Worm (Caenorhabditis elegans) whole organism, young adult: ENCODE measurements around the gene F53H4.6.

Source experiments
- B0019.2 ChIP-seq: fragments of 200-800 bp; sonication (Bioruptor generic); conservative IDR thresholded peaks from 2 replicates; pipeline ENCODE4 v1.3.6; 2022; ENCODE audit warnings: missing genetic modification reagents, missing genetic modification characterization, missing compliant biosample characterization
- D2030.7 ChIP-seq: fragments of 200-800 bp; sonication (Bioruptor generic); IDR thresholded peaks from 2 replicates; pipeline ENCODE4 v1.3.6; 2022; ENCODE audit warnings: missing genetic modification reagents, missing genetic modification characterization, missing compliant biosample characterization
- F10E7.11 ChIP-seq: sonication (generic microtip); optimal IDR thresholded peaks from 2 replicates; lab custom pipeline; 2017; ENCODE audit warnings: mild to moderate bottlenecking, missing genetic modification characterization, moderate library complexity, missing compliant biosample characterization
- F33H1.4 ChIP-seq: fragments of 200-800 bp; sonication (Bioruptor generic); IDR thresholded peaks from 2 replicates; pipeline ENCODE4 v1.3.6; 2022; ENCODE audit warnings: missing genetic modification reagents, missing genetic modification characterization, missing compliant biosample characterization
- F39B2.1 ChIP-seq: fragments of 200-800 bp; sonication (Bioruptor generic); IDR thresholded peaks from 2 replicates; pipeline ENCODE4 v1.3.6; 2022; ENCODE audit warnings: missing genetic modification reagents, missing genetic modification characterization, missing compliant biosample characterization
- F52B5.7 ChIP-seq: sonication (generic microtip); optimal IDR thresholded peaks from 2 replicates; lab custom pipeline; 2016; ENCODE audit warnings: mild to moderate bottlenecking, missing genetic modification characterization, missing compliant biosample characterization
- Y67H2A.10 ChIP-seq: fragments of 200-800 bp; sonication (Bioruptor generic); conservative IDR thresholded peaks from 2 replicates; pipeline ENCODE4 v1.3.6; 2022; ENCODE audit warnings: missing genetic modification reagents, missing genetic modification characterization, missing compliant biosample characterization
- Y79H2A.3 ChIP-seq: fragments of 200-800 bp; sonication (Bioruptor generic); conservative IDR thresholded peaks from 2 replicates; pipeline ENCODE4 v1.3.6; 2022; ENCODE audit warnings: missing genetic modification reagents, missing genetic modification characterization, missing compliant biosample characterization
- Y95B8A.8 ChIP-seq: fragments of 200-800 bp; sonication (Bioruptor generic); IDR thresholded peaks from 2 replicates; pipeline ENCODE4 v1.3.6; 2022; ENCODE audit warnings: missing genetic modification reagents, missing genetic modification characterization, missing compliant biosample characterization
- akir-1 ChIP-seq: fragments of 200-800 bp; sonication (Bioruptor generic); optimal IDR thresholded peaks from 2 replicates; lab custom pipeline; 2018; ENCODE audit warnings: mild to moderate bottlenecking, missing genetic modification characterization, moderate library complexity, missing compliant biosample characterization
- ama-1 ChIP-seq, 3 experiments: fragments of 150-350 bp in 1 of 3; sonication (generic microtip) in 2 of 3; optimal IDR thresholded peaks; 2 replicates each; lab custom pipeline; 2014 to 2018; ENCODE audit warnings: missing biosample characterization in 2 of 3, missing genetic modification characterization in 2 of 3, missing genetic modification reagents in 2 of 3
- attf-3 ChIP-seq: fragments of 200-800 bp; sonication (Bioruptor generic); conservative IDR thresholded peaks from 2 replicates; pipeline ENCODE4 v1.3.6; 2022; ENCODE audit warnings: missing genetic modification reagents, missing genetic modification characterization, missing compliant biosample characterization
- ceh-27 ChIP-seq: fragments of 200-800 bp; sonication (Bioruptor generic); optimal IDR thresholded peaks from 2 replicates; lab custom pipeline; 2018; ENCODE audit warnings: mild to moderate bottlenecking, missing genetic modification characterization, moderate library complexity, missing compliant biosample characterization
- ceh-58 ChIP-seq: fragments of 200-800 bp; sonication (Bioruptor generic); IDR thresholded peaks from 2 replicates; pipeline ENCODE4 v1.3.6; 2022; ENCODE audit warnings: missing genetic modification characterization, missing compliant biosample characterization
- ceh-79 ChIP-seq: sonication (generic microtip); optimal IDR thresholded peaks from 2 replicates; lab custom pipeline; 2017; ENCODE audit warnings: mild to moderate bottlenecking, missing genetic modification characterization, missing compliant biosample characterization
- dpl-1 ChIP-seq: fragments of 150-350 bp; optimal IDR thresholded peaks from 2 replicates; lab custom pipeline; 2014; ENCODE audit warnings: missing biosample characterization, missing genetic modification reagents, missing genetic modification characterization
- fkh-3 ChIP-seq: sonication (generic microtip); optimal IDR thresholded peaks from 2 replicates; lab custom pipeline; 2016; ENCODE audit warnings: mild to moderate bottlenecking, missing genetic modification characterization, missing compliant biosample characterization
- hmg-1.2 ChIP-seq: fragments of 200-800 bp; sonication (Bioruptor generic); IDR thresholded peaks from 2 replicates; pipeline ENCODE4 v1.3.6; 2022; ENCODE audit warnings: missing genetic modification reagents, missing genetic modification characterization, missing compliant biosample characterization
- hmg-20 ChIP-seq: fragments of 200-800 bp; sonication (Bioruptor generic); IDR thresholded peaks from 2 replicates; pipeline ENCODE4 v1.3.6; 2022; ENCODE audit warnings: missing genetic modification reagents, missing genetic modification characterization, missing compliant biosample characterization
- hsf-1 ChIP-seq: fragments of 200-800 bp; sonication (Bioruptor generic); IDR thresholded peaks from 2 replicates; pipeline ENCODE4 v1.3.6; 2022; ENCODE audit warnings: missing genetic modification reagents, missing genetic modification characterization, missing compliant biosample characterization
- lin-35 ChIP-seq, 3 experiments: fragments of 150-350 bp in 2 of 3; sonication (generic microtip) in 1 of 3; optimal IDR thresholded peaks; 2 replicates each; lab custom pipeline; 2014 to 2018; ENCODE audit warnings: missing biosample characterization in 3 of 3, missing genetic modification characterization in 3 of 3, missing genetic modification reagents in 3 of 3
- lin-40 ChIP-seq: sonication (generic microtip); optimal IDR thresholded peaks from 2 replicates; lab custom pipeline; 2016; ENCODE audit warnings: missing genetic modification characterization, mild to moderate bottlenecking, missing compliant biosample characterization, missing genotype, missing genetic modification reagents
- lir-1 ChIP-seq: fragments of 200-800 bp; sonication (Bioruptor generic); conservative IDR thresholded peaks from 2 replicates; pipeline ENCODE4 v1.3.6; 2022; ENCODE audit warnings: missing genetic modification reagents, missing genetic modification characterization, missing compliant biosample characterization
- lsl-1 ChIP-seq: fragments of 200-800 bp; sonication (Bioruptor generic); optimal IDR thresholded peaks from 2 replicates; lab custom pipeline; 2018; ENCODE audit warnings: mild to moderate bottlenecking, missing genetic modification characterization, moderate library complexity, missing compliant biosample characterization
- madf-10 ChIP-seq: sonication (generic microtip); optimal IDR thresholded peaks from 2 replicates; lab custom pipeline; 2016; ENCODE audit warnings: mild to moderate bottlenecking, missing genetic modification characterization, missing compliant biosample characterization
- madf-8 ChIP-seq: fragments of 200-800 bp; sonication (Bioruptor generic); conservative IDR thresholded peaks from 2 replicates; pipeline ENCODE4 v1.3.6; 2022; ENCODE audit warnings: missing genetic modification reagents, missing genetic modification characterization, missing compliant biosample characterization
- mxl-1 ChIP-seq: sonication (generic microtip); optimal IDR thresholded peaks from 2 replicates; lab custom pipeline; 2016; ENCODE audit warnings: missing genetic modification characterization, missing compliant biosample characterization
- nfya-1 ChIP-seq: sonication (generic microtip); optimal IDR thresholded peaks from 2 replicates; lab custom pipeline; 2017; ENCODE audit warnings: antibody characterized with exemption, missing compliant biosample characterization, missing genetic modification characterization, borderline replicate concordance; ENCODE audit not compliant: insufficient read depth
- nhr-80 ChIP-seq: sonication (generic microtip); optimal IDR thresholded peaks from 2 replicates; lab custom pipeline; 2016; ENCODE audit warnings: missing genetic modification characterization, missing compliant biosample characterization
- pbrm-1 ChIP-seq: fragments of 200-800 bp; sonication (Bioruptor generic); IDR thresholded peaks from 2 replicates; pipeline ENCODE4 v1.3.6; 2022; ENCODE audit warnings: missing genetic modification reagents, missing genetic modification characterization, missing compliant biosample characterization
- snpc-1.3 ChIP-seq: sonication (generic microtip); optimal IDR thresholded peaks from 2 replicates; lab custom pipeline; 2017; ENCODE audit warnings: missing genetic modification characterization, mild to moderate bottlenecking, missing compliant biosample characterization, antibody characterized with exemption, moderate library complexity, missing genotype, missing genetic modification reagents; ENCODE audit not compliant: insufficient read depth
- sptf-2 ChIP-seq: fragments of 200-800 bp; sonication (Bioruptor generic); optimal IDR thresholded peaks from 2 replicates; lab custom pipeline; 2018; ENCODE audit warnings: mild to moderate bottlenecking, missing genetic modification characterization, missing compliant biosample characterization
- unc-130 ChIP-seq: sonication (generic microtip); optimal IDR thresholded peaks from 2 replicates; lab custom pipeline; 2016; ENCODE audit warnings: missing genetic modification reagents, missing genetic modification characterization, missing compliant biosample characterization
- ztf-18 ChIP-seq: sonication (generic microtip); optimal IDR thresholded peaks from 2 replicates; lab custom pipeline; 2016; ENCODE audit warnings: missing genotype, mild to moderate bottlenecking, missing genetic modification characterization, missing compliant biosample characterization
- ztf-22 ChIP-seq: fragments of 200-800 bp; sonication (Bioruptor generic); optimal IDR thresholded peaks from 2 replicates; lab custom pipeline; 2018; ENCODE audit warnings: mild to moderate bottlenecking, missing genetic modification characterization, moderate library complexity, missing compliant biosample characterization
- ztf-3 ChIP-seq: fragments of 200-800 bp; sonication (Bioruptor generic); optimal IDR thresholded peaks from 2 replicates; lab custom pipeline; 2018; ENCODE audit warnings: mild to moderate bottlenecking, missing genetic modification characterization, missing compliant biosample characterization

The F53H4.6 gene

DNA sequence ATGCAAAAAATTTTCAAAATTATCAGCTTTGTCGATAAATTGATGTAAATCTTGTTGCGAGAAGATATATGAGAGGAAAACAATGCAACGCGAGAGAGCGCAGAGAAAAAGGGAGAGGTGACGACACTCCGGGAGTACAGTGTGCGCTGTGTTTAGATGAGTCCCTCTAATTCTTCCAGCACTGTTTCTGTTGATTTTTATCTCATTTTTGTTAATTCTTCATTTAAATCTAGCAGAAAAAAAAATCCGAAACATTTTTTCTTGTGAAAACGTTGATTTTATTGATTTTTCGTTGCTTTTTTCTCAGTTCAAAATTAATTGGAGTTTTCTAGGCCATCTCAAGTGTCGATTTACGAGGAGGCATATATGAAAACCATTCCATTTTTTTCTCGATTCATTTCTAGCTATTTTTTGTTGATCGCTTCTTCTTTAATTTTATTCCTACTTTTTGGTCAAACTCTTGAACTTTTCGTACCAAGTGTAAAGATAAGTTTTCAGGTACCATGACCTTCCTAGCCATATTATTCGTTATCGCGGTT, 10.9 kb downstream of the F53H4.6 start, which contains the start of gene acl-1 (continued):
- TF ChIP-seq lir-1 (no peak), unc-130 (GFP tag; lab: Kevin White, UChicago) (no peak), attf-3 (GFP tag; lab: Robert Waterston, UW) (peak; percentile 97), nfya-1 (tag; lab: Kevin White, UChicago) (no peak), sptf-2 (GFP tag; lab: Kevin White, UChicago) (no peak), Y95B8A.8 (no peak), ceh-79 (tag; lab: Kevin White, UChicago) (no peak), ama-1 (optimal IDR thresholded peaks at IDR 0.05; lab: Kevin White, UChicago) (no peak), ama-1 (GFP tag; optimal IDR thresholded peaks at IDR 0.05; lab: Kevin White, UChicago) (no peak), F39B2.1 (GFP tag; lab: Robert Waterston, UW) (no peak), Y79H2A.3 (GFP tag; lab: Robert Waterston, UW) (no peak), madf-8 (GFP tag; lab: Robert Waterston, UW) (no peak), madf-10 (tag; lab: Kevin White, UChicago) (peak; percentile 21), ztf-3 (GFP tag; lab: Kevin White, UChicago) (no peak), B0019.2 (no peak), hmg-1.2 (GFP tag; lab: Robert Waterston, UW) (peak; percentile 45), akir-1 (GFP tag; lab: Kevin White, UChicago) (no peak), hmg-20 (GFP tag; lab: Robert Waterston, UW) (no peak), lin-35 (GFP tag; optimal IDR thresholded peaks at IDR 0.05; lab: Kevin White, UChicago) (peak in 1 of 3 experiments; percentile 39), mxl-1 (tag; lab: Kevin White, UChicago) (no peak), F33H1.4 (GFP tag; lab: Robert Waterston, UW) (no peak), ceh-58 (GFP tag; lab: Robert Waterston, UW) (no peak), pbrm-1 (GFP tag; lab: Robert Waterston, UW) (no peak), ztf-18 (tag; lab: Kevin White, UChicago) (no peak), fkh-3 (tag; lab: Kevin White, UChicago) (no peak), dpl-1 (no peak), hsf-1 (no peak), D2030.7 (GFP tag; lab: Robert Waterston, UW) (no peak), Y67H2A.10 (no peak), ztf-22 (GFP tag; lab: Kevin White, UChicago) (no peak)

DNA sequence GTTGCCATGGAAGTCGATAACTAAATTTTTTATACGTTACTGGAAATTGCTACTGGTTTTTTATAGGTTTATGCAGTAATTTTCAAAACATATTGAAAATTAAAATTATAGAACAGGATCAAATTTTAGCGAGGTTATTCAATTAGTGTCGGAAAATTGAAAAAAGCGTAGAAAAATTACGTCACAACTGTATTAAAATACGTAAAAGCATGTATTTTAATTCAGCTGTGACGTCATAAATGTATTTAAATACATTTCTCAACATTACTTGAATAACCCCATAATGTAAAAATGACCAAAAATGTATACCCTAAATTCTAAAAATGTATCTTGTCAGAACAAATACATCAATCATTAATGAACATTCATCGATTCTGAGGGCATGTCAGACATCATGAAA, 11.5 kb downstream of the F53H4.6 start:
- TF ChIP-seq lsl-1 (GFP tag; lab: Kevin White, UChicago), result no peak
- TF ChIP-seq lin-40 (tag; lab: Kevin White, UChicago), result no peak
- TF ChIP-seq hmg-1.2 (GFP tag; lab: Robert Waterston, UW), result no peak
- no peak for TF ChIP-seq snpc-1.3 (tag; lab: Kevin White, UChicago)
- TF ChIP-seq F52B5.7 (tag; lab: Kevin White, UChicago), result no peak
- no peak for TF ChIP-seq F10E7.11

DNA sequence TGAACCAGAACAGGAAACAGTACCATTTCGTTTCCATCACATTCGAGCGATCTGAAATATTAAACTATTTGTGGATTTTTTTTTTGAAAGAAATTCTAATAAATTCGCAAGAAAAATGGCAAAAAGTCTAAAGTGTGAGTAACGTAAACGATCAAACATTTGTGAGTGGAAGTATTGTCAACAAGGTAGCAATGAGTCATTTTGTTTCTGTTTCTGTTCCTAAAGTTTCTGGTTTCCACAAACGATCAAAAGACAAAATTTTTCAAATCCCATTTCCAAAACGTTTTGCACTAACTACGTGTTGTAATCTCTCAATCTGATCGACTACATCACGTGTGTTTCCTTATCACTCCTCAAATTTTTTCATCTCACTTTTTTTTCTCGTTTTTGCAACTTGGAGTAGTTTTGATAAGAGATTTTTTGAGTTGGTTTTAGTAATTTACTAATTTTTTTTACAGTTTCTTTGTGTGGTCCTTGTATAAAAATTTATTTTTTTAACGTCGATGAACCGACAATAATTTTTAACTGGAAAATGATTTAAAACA, 12.8 kb downstream of the F53H4.6 start, which contains the start of gene F59F4.3:
F59F4.3 (minus strand) TSS at position 51 of the 545 bp plus-strand sequence.
- TF ChIP-seq nhr-80 (tag; lab: Kevin White, UChicago) (peak; percentile 22), ceh-27 (no peak)
